Fruit fly (Drosophila melanogaster) whole organism, pupa: ENCODE data around the gene Bap111.

ENCODE experiments used
- CG10348 ChIP-seq: fragments of 200-800 bp; sonication (Bioruptor generic); IDR thresholded peaks from 2 replicates; pipeline ENCODE4 v1.3.6; 2022; ENCODE audit warnings: missing biosample characterization, missing genetic modification characterization
- CG14655 ChIP-seq: fragments of 200-800 bp; sonication (Bioruptor generic); optimal IDR thresholded peaks from 3 replicates; lab custom pipeline; 2017; ENCODE audit warnings: mild to moderate bottlenecking, missing biosample characterization, missing genetic modification reagents, missing genetic modification characterization
- CG15710 ChIP-seq: fragments of 200-800 bp; sonication (Bioruptor generic); optimal IDR thresholded peaks from 2 replicates; lab custom pipeline; 2018; ENCODE audit warnings: missing biosample characterization, mild to moderate bottlenecking, missing genetic modification characterization, moderate library complexity
- CG32121 ChIP-seq: fragments of 200-800 bp; sonication (Bioruptor generic); IDR thresholded peaks from 2 replicates; pipeline ENCODE4 v1.3.6; 2022; ENCODE audit warnings: missing biosample characterization, missing genetic modification characterization
- CG34367 ChIP-seq: fragments of 200-800 bp; sonication (Bioruptor generic); optimal IDR thresholded peaks from 2 replicates; lab custom pipeline; 2018; ENCODE audit warnings: missing biosample characterization, mild to moderate bottlenecking, missing genetic modification characterization
- CG4496 ChIP-seq: fragments of 200-800 bp; sonication (Bioruptor generic); IDR thresholded peaks from 3 replicates; pipeline ENCODE4 v1.3.6; 2022; ENCODE audit warnings: missing biosample characterization, missing genetic modification characterization
- CG8159 ChIP-seq: fragments of 200-800 bp; sonication (Bioruptor generic); optimal IDR thresholded peaks from 3 replicates; lab custom pipeline; 2018; ENCODE audit warnings: missing biosample characterization, mild to moderate bottlenecking, missing genetic modification characterization, moderate library complexity
- CG8301 ChIP-seq: fragments of 200-800 bp; sonication (Bioruptor generic); optimal IDR thresholded peaks from 2 replicates; lab custom pipeline; 2018; ENCODE audit warnings: missing biosample characterization, mild to moderate bottlenecking, missing genetic modification characterization
- D1 ChIP-seq: fragments of 200-800 bp; sonication (Bioruptor generic); optimal IDR thresholded peaks from 2 replicates; lab custom pipeline; 2018; ENCODE audit warnings: missing biosample characterization, mild to moderate bottlenecking, missing genetic modification characterization, moderate library complexity
- Ets98B ChIP-seq: fragments of 200-800 bp; sonication (Bioruptor generic); IDR thresholded peaks from 2 replicates; pipeline ENCODE4 v1.3.6; 2022; ENCODE audit warnings: missing biosample characterization, missing genetic modification characterization
- Pif1B ChIP-seq: fragments of 200-800 bp; sonication (Bioruptor generic); optimal IDR thresholded peaks from 3 replicates; lab custom pipeline; 2016; ENCODE audit warnings: missing biosample characterization, missing genetic modification characterization
- Snoo ChIP-seq: fragments of 200-800 bp; sonication (Bioruptor generic); optimal IDR thresholded peaks from 3 replicates; lab custom pipeline; 2017; ENCODE audit warnings: missing biosample characterization, mild to moderate bottlenecking, missing genetic modification characterization, inconsistent platforms
- fd96Ca ChIP-seq: fragments of 200-800 bp; sonication (Bioruptor generic); IDR thresholded peaks from 3 replicates; pipeline ENCODE4 v1.3.6; 2022; ENCODE audit warnings: missing biosample characterization, missing genetic modification characterization
- rn ChIP-seq: fragments of 200-800 bp; sonication (Bioruptor generic); IDR thresholded peaks from 2 replicates; pipeline ENCODE4 v1.3.6; 2022; ENCODE audit warnings: missing biosample characterization, missing genetic modification characterization

- TF ChIP-seq CG8301 (no peak), Snoo (tag; lab: Kevin White, UChicago) (no peak), CG32121 (GFP tag; lab: Robert Waterston, UW) (no peak), fd96Ca (GFP tag; lab: Robert Waterston, UW) (no peak), CG15710 (tag; lab: Kevin White, UChicago) (no peak), rn (GFP tag; lab: Robert Waterston, UW) (no peak), CG34367 (tag; lab: Kevin White, UChicago) (no peak), CG4496 (GFP tag; lab: Robert Waterston, UW) (no peak), CG14655 (GFP tag; lab: Kevin White, UChicago) (no peak), D1 (tag; lab: Kevin White, UChicago) (no peak), CG8159 (tag; lab: Kevin White, UChicago) (no peak), CG10348 (GFP tag; lab: Robert Waterston, UW) (no peak), Ets98B (no peak), Pif1B (no peak)
These were observed 6.8 kb upstream of the Bap111 start, which contains the start of gene CG7065 for dm6 chrX:9142224-9142802.
